Worm (Caenorhabditis elegans) whole organism, L3 larva: ENCODE data around the gene F35H10.5.

ENCODE experiments used
- ceh-9 ChIP-seq: sonication (generic microtip); optimal IDR thresholded peaks from 2 replicates; lab custom pipeline; 2018; ENCODE audit warnings: missing biosample characterization, missing genetic modification characterization
- unc-62 ChIP-seq: fragments of 150-350 bp; sonication (generic microtip); optimal IDR thresholded peaks from 4 replicates; lab custom pipeline; 2014; ENCODE audit warnings: missing biosample characterization, missing genetic modification reagents, missing genetic modification characterization

ce11 chrIV:8347051-8347450 lies 46.5 kb downstream of the F35H10.5 start, which contains the start of the genes F17E9.18 and F17E9.15:
- TF ChIP-seq ceh-9 (tag; lab: Kevin White, UChicago) = no peak
- no peak for TF ChIP-seq unc-62 (GFP tag; lab: Kevin White, UChicago)
